Worm (Caenorhabditis elegans) whole organism, L2 larva: ENCODE results near the gene C27C12.3.

ENCODE experiments used
- C34F6.9 ChIP-seq: fragments of 150-350 bp; optimal IDR thresholded peaks from 2 replicates; lab custom pipeline; 2014; ENCODE audit warnings: missing biosample characterization, missing genetic modification characterization
- F13H6.1 ChIP-seq: sonication (generic microtip); optimal IDR thresholded peaks from 2 replicates; lab custom pipeline; 2016; ENCODE audit warnings: missing genetic modification characterization, missing compliant biosample characterization
- R02D3.7 ChIP-seq: fragments of 150-350 bp; optimal IDR thresholded peaks from 2 replicates; lab custom pipeline; 2014; ENCODE audit warnings: missing biosample characterization, missing genetic modification characterization
- Y55F3AM.14 ChIP-seq: fragments of 200-800 bp; sonication (Bioruptor generic); optimal IDR thresholded peaks from 2 replicates; lab custom pipeline; 2018; ENCODE audit warnings: mild to moderate bottlenecking, missing genetic modification characterization, missing compliant biosample characterization
- ZK546.5 ChIP-seq: sonication (generic microtip); optimal IDR thresholded peaks from 2 replicates; lab custom pipeline; 2017; ENCODE audit warnings: missing biosample characterization, missing genetic modification characterization
- alr-1 ChIP-seq: fragments of 150-350 bp; optimal IDR thresholded peaks from 2 replicates; lab custom pipeline; 2014; ENCODE audit warnings: missing biosample characterization, missing genetic modification characterization
- ama-1 ChIP-seq: fragments of 150-350 bp; optimal IDR thresholded peaks from 2 replicates; lab custom pipeline; 2018; ENCODE audit warnings: inconsistent platforms
- ceh-82 ChIP-seq: fragments of 150-350 bp; optimal IDR thresholded peaks from 2 replicates; lab custom pipeline; 2014; ENCODE audit warnings: missing biosample characterization, missing genetic modification characterization
- crh-2 ChIP-seq: sonication (generic microtip); optimal IDR thresholded peaks from 2 replicates; lab custom pipeline; 2017; ENCODE audit warnings: missing biosample characterization, missing genetic modification characterization
- dmd-4 ChIP-seq: sonication (generic microtip); optimal IDR thresholded peaks from 2 replicates; lab custom pipeline; 2017; ENCODE audit warnings: missing biosample characterization, missing genetic modification characterization
- egl-27 ChIP-seq: sonication (generic microtip); optimal IDR thresholded peaks from 3 replicates; lab custom pipeline; 2017; ENCODE audit warnings: missing biosample characterization, missing genetic modification reagents, missing genetic modification characterization
- elt-1 ChIP-seq: fragments of 150-350 bp; optimal IDR thresholded peaks from 2 replicates; lab custom pipeline; 2014; ENCODE audit warnings: missing biosample characterization, missing genetic modification characterization
- elt-3 ChIP-seq: sonication (generic microtip); optimal IDR thresholded peaks from 2 replicates; lab custom pipeline; 2017; ENCODE audit warnings: missing biosample characterization, missing genetic modification characterization
- fos-1 ChIP-seq: fragments of 150-350 bp; optimal IDR thresholded peaks from 2 replicates; lab custom pipeline; 2014; ENCODE audit warnings: missing biosample characterization, missing genetic modification characterization
- gmeb-1 ChIP-seq: fragments of 150-350 bp; optimal IDR thresholded peaks from 2 replicates; lab custom pipeline; 2014; ENCODE audit warnings: missing biosample characterization, missing genetic modification characterization
- lin-11 ChIP-seq: fragments of 150-350 bp; sonication (generic microtip); optimal IDR thresholded peaks from 2 replicates; lab custom pipeline; 2014; ENCODE audit warnings: missing biosample characterization, missing genetic modification characterization, inconsistent platforms, mixed read lengths
- lin-13 ChIP-seq: fragments of 150-350 bp; optimal IDR thresholded peaks from 2 replicates; lab custom pipeline; 2014; ENCODE audit warnings: missing biosample characterization, missing genetic modification reagents, missing genetic modification characterization
- lin-39 ChIP-seq: fragments of 150-350 bp; optimal IDR thresholded peaks from 2 replicates; lab custom pipeline; 2014; ENCODE audit warnings: missing biosample characterization, missing genetic modification reagents, missing genetic modification characterization
- lsy-2 ChIP-seq, 2 experiments: fragments of 150-350 bp in 1 of 2; sonication (generic microtip) in 1 of 2; optimal IDR thresholded peaks; 2 replicates each; lab custom pipeline; 2014 to 2017; ENCODE audit warnings: missing biosample characterization in 2 of 2, missing genetic modification characterization in 2 of 2
- mab-5 ChIP-seq: fragments of 150-350 bp; optimal IDR thresholded peaks from 2 replicates; lab custom pipeline; 2014; ENCODE audit warnings: missing biosample characterization, missing genetic modification characterization
- mbf-1 ChIP-seq: sonication (generic microtip); optimal IDR thresholded peaks from 2 replicates; lab custom pipeline; 2017; ENCODE audit warnings: missing biosample characterization, missing genetic modification characterization
- mdl-1 ChIP-seq, 2 experiments: fragments of 150-350 bp in 1 of 2; sonication (generic microtip) in 1 of 2; optimal IDR thresholded peaks; 2 replicates each; lab custom pipeline; 2017; ENCODE audit warnings: missing biosample characterization in 2 of 2, missing genetic modification characterization in 2 of 2
- nhr-10 ChIP-seq: sonication (generic microtip); optimal IDR thresholded peaks from 2 replicates; lab custom pipeline; 2017; ENCODE audit warnings: missing biosample characterization, missing genetic modification characterization
- nhr-11 ChIP-seq: fragments of 150-350 bp; optimal IDR thresholded peaks from 2 replicates; lab custom pipeline; 2014; ENCODE audit warnings: missing biosample characterization, missing genetic modification characterization
- nhr-12 ChIP-seq: fragments of 150-350 bp; optimal IDR thresholded peaks from 2 replicates; lab custom pipeline; 2014; ENCODE audit warnings: missing biosample characterization, missing genetic modification characterization
- nhr-129 ChIP-seq: fragments of 150-350 bp; optimal IDR thresholded peaks from 2 replicates; lab custom pipeline; 2014; ENCODE audit warnings: missing biosample characterization, missing genetic modification characterization
- nhr-21 ChIP-seq: fragments of 150-350 bp; optimal IDR thresholded peaks from 2 replicates; lab custom pipeline; 2014; ENCODE audit warnings: missing biosample characterization, missing genetic modification characterization
- nhr-23 ChIP-seq: fragments of 150-350 bp; optimal IDR thresholded peaks from 2 replicates; lab custom pipeline; 2014; ENCODE audit warnings: missing biosample characterization, missing genetic modification reagents, missing genetic modification characterization
- nhr-237 ChIP-seq: fragments of 150-350 bp; optimal IDR thresholded peaks from 2 replicates; lab custom pipeline; 2014; ENCODE audit warnings: missing biosample characterization, missing genetic modification characterization
- nhr-25 ChIP-seq: fragments of 150-350 bp; sonication (generic microtip); optimal IDR thresholded peaks from 3 replicates; lab custom pipeline; 2014; ENCODE audit warnings: missing biosample characterization, missing genetic modification characterization
- nhr-6 ChIP-seq: fragments of 150-350 bp; optimal IDR thresholded peaks from 2 replicates; lab custom pipeline; 2014; ENCODE audit warnings: missing biosample characterization, missing genetic modification characterization
- peb-1 ChIP-seq: fragments of 150-350 bp; optimal IDR thresholded peaks from 2 replicates; lab custom pipeline; 2014; ENCODE audit warnings: missing biosample characterization, missing genetic modification characterization
- sem-4 ChIP-seq: fragments of 150-350 bp; optimal IDR thresholded peaks from 2 replicates; lab custom pipeline; 2014; ENCODE audit warnings: missing biosample characterization, missing genetic modification reagents, missing genetic modification characterization
- skn-1 ChIP-seq: sonication (generic microtip); optimal IDR thresholded peaks from 2 replicates; lab custom pipeline; 2017; ENCODE audit warnings: missing biosample characterization, missing genetic modification characterization
- sma-3 ChIP-seq: sonication (generic microtip); optimal IDR thresholded peaks from 2 replicates; lab custom pipeline; 2016; ENCODE audit warnings: missing genetic modification reagents, missing genetic modification characterization, missing compliant biosample characterization
- sma-9 ChIP-seq, 2 experiments: fragments of 150-350 bp in 1 of 2; sonication (generic microtip) in 1 of 2; optimal IDR thresholded peaks; 2 replicates each; lab custom pipeline; 2014 to 2016; ENCODE audit warnings: missing genetic modification characterization in 2 of 2, mild to moderate bottlenecking in 1 of 2, missing biosample characterization in 1 of 2, missing compliant biosample characterization in 1 of 2, missing genetic modification reagents in 1 of 2, moderate library complexity in 1 of 2
- snpc-4 ChIP-seq: fragments of 150-350 bp; optimal IDR thresholded peaks from 2 replicates; lab custom pipeline; 2014; ENCODE audit warnings: missing biosample characterization, missing genetic modification characterization
- unc-39 ChIP-seq: fragments of 150-350 bp; optimal IDR thresholded peaks from 2 replicates; lab custom pipeline; 2014; ENCODE audit warnings: missing biosample characterization, missing genetic modification characterization
- unc-55 ChIP-seq: fragments of 150-350 bp; sonication (generic microtip); optimal IDR thresholded peaks from 3 replicates; lab custom pipeline; 2014; ENCODE audit warnings: missing biosample characterization, missing genetic modification reagents, missing genetic modification characterization
- unc-62 ChIP-seq: fragments of 150-350 bp; optimal IDR thresholded peaks from 2 replicates; lab custom pipeline; 2014; ENCODE audit warnings: missing biosample characterization, missing genetic modification reagents, missing genetic modification characterization
- zag-1 ChIP-seq: fragments of 150-350 bp; optimal IDR thresholded peaks from 2 replicates; lab custom pipeline; 2014; ENCODE audit warnings: missing biosample characterization, missing genetic modification characterization
- ztf-1 ChIP-seq: fragments of 200-800 bp; sonication (Bioruptor generic); conservative IDR thresholded peaks from 2 replicates; pipeline ENCODE4 v1.3.6; 2022; ENCODE audit warnings: missing genetic modification characterization, missing compliant biosample characterization
- ztf-4 ChIP-seq: fragments of 150-350 bp; optimal IDR thresholded peaks from 2 replicates; lab custom pipeline; 2014; ENCODE audit warnings: missing biosample characterization, missing genetic modification characterization

The C27C12.3 gene

DNA sequence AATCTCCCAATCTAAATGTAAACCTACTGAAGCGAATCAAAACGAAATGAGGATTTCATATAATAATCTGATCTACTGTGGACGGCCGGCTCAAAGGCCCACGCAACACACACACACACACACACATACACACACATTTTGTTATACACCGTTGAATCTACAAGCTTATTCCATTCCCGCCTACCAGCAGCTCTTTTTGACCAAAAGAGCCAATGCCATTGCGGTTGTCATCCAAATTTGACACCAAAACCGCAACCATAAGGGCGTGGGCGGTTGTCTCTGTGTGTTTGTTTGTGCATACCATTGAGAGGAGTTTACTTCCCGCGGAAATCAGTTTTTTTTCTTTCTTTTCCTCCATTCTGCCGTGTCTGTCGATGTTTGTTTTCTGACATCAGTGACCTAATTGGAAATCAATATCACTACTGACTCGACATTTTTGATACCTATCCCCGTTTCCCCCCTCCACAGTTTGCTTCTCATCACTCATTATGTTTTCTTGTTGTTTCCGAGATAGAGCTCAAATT, 22.7 kb downstream of the C27C12.3 start:
- TF ChIP-seq lin-13 (no peak), peb-1 (tag; lab: Kevin White, UChicago) (no peak), alr-1 (tag; lab: Kevin White, UChicago) (no peak), nhr-25 (tag; lab: Kevin White, UChicago) (no peak), lin-11 (no peak), nhr-237 (tag; lab: Kevin White, UChicago) (no peak), mdl-1 (tag; optimal IDR thresholded peaks at IDR 0.05; lab: Kevin White, UChicago) (no peak), F13H6.1 (tag; lab: Kevin White, UChicago) (no peak), nhr-12 (tag; lab: Kevin White, UChicago) (no peak), nhr-10 (tag; lab: Kevin White, UChicago) (no peak), nhr-23 (tag; lab: Kevin White, UChicago) (no peak), nhr-11 (tag; lab: Kevin White, UChicago) (no peak), egl-27 (tag; lab: Kevin White, UChicago) (no peak), elt-3 (tag; lab: Kevin White, UChicago) (no peak)

DNA sequence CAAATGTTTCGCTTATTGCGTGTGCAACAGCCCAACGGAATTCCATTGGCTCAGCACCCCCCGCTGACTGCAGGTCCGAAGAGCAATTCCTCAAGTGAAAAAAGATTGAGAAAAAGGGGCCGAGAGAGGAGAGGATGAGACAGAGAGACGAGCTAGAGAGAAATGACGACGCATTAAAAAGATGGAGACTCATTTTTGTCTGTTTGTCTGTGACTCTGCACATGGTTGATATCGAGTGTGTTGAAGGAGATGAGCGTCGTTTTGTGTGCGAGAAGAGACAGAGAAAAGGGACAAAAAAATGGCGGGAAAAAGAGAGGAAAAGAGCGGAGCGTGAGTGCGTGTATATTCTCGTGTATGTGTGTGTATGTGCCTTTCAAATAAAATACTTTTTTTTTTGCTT, 24.6 kb downstream of the C27C12.3 start:
- TF ChIP-seq Y55F3AM.14 (GFP tag; lab: Kevin White, UChicago): peak; percentile 81
- peak; percentile 98 for TF ChIP-seq C34F6.9 (tag; lab: Kevin White, UChicago)
- TF ChIP-seq elt-1 (tag; lab: Kevin White, UChicago): no peak
- TF ChIP-seq snpc-4 (tag; lab: Kevin White, UChicago): peak; percentile 57
- TF ChIP-seq zag-1 (tag; lab: Kevin White, UChicago): peak; percentile 96
- TF ChIP-seq lin-39: peak; percentile 50
- peak; percentile 94 for TF ChIP-seq unc-55
- peak; percentile 94 for TF ChIP-seq F13H6.1 (tag; lab: Kevin White, UChicago)
- no peak for TF ChIP-seq nhr-237 (tag; lab: Kevin White, UChicago)
- TF ChIP-seq sem-4 (tag; lab: Kevin White, UChicago): peak; percentile 87
- TF ChIP-seq ZK546.5 (tag; lab: Kevin White, UChicago): peak; percentile 5
- TF ChIP-seq mdl-1 (tag; optimal IDR thresholded peaks at IDR 0.05; lab: Kevin White, UChicago): peak; percentile 74 to 93
- TF ChIP-seq nhr-11 (tag; lab: Kevin White, UChicago): no peak
- TF ChIP-seq sma-3 (GFP tag; lab: Kevin White, UChicago): peak; percentile 52
- TF ChIP-seq gmeb-1 (tag; lab: Kevin White, UChicago): peak; percentile 54
- TF ChIP-seq nhr-10 (tag; lab: Kevin White, UChicago): no peak
- TF ChIP-seq egl-27 (tag; lab: Kevin White, UChicago): peak; percentile 96
- peak; percentile 42 for TF ChIP-seq dmd-4 (tag; lab: Kevin White, UChicago)
- TF ChIP-seq R02D3.7: no peak
- peak; percentile 5 for TF ChIP-seq unc-62 (GFP tag; lab: Kevin White, UChicago)
- peak; percentile 39 for TF ChIP-seq ama-1 (lab: Kevin White, UChicago)
- TF ChIP-seq skn-1: peak; percentile 24
- TF ChIP-seq lin-11: peak; percentile 85
- TF ChIP-seq lsy-2 (tag; optimal IDR thresholded peaks at IDR 0.05; lab: Kevin White, UChicago): peak; percentile 43 to 89
- peak; percentile 89 for TF ChIP-seq mab-5 (tag; lab: Kevin White, UChicago)
- TF ChIP-seq ztf-4 (tag; lab: Kevin White, UChicago): peak; percentile 78
- peak; percentile 44 for TF ChIP-seq nhr-21 (tag; lab: Kevin White, UChicago)
- no peak for TF ChIP-seq mbf-1 (tag; lab: Kevin White, UChicago)
- peak; percentile 97 for TF ChIP-seq fos-1 (tag; lab: Kevin White, UChicago)
- peak; percentile 93 for TF ChIP-seq sma-9 (GFP tag; optimal IDR thresholded peaks at IDR 0.05; lab: Kevin White, UChicago)
- TF ChIP-seq sma-9 (tag; optimal IDR thresholded peaks at IDR 0.05; lab: Kevin White, UChicago): no peak
- TF ChIP-seq lin-13: peak; percentile 90
- peak; percentile 3 for TF ChIP-seq unc-39 (tag; lab: Kevin White, UChicago)
- no peak for TF ChIP-seq ztf-1
- TF ChIP-seq nhr-25 (tag; lab: Kevin White, UChicago): peak; percentile 37
- TF ChIP-seq peb-1 (tag; lab: Kevin White, UChicago): no peak
- peak; percentile 87 for TF ChIP-seq nhr-6 (tag; lab: Kevin White, UChicago)
- TF ChIP-seq elt-3 (tag; lab: Kevin White, UChicago): no peak
- TF ChIP-seq ceh-82 (tag; lab: Kevin White, UChicago): peak; percentile 51
- TF ChIP-seq crh-2 (tag; lab: Kevin White, UChicago): peak; percentile 93
- TF ChIP-seq nhr-129 (tag; lab: Kevin White, UChicago): peak; percentile 98
- TF ChIP-seq nhr-23 (tag; lab: Kevin White, UChicago): no peak
